Fruit fly (Drosophila melanogaster) whole organism, pupa: ENCODE measurements around the gene CG10467.

Experiments used
- CG10348 ChIP-seq: fragments of 200-800 bp; sonication (Bioruptor generic); IDR thresholded peaks from 2 replicates; pipeline ENCODE4 v1.3.6; 2022; ENCODE audit warnings: missing biosample characterization, missing genetic modification characterization
- CG13204 ChIP-seq: fragments of 200-800 bp; sonication (Bioruptor generic); optimal IDR thresholded peaks from 2 replicates; lab custom pipeline; 2018; ENCODE audit warnings: missing biosample characterization, mild to moderate bottlenecking, missing genetic modification characterization, moderate library complexity
- CG17806 ChIP-seq: fragments of 200-800 bp; sonication (Bioruptor generic); optimal IDR thresholded peaks from 2 replicates; lab custom pipeline; 2018; ENCODE audit warnings: missing biosample characterization, mild to moderate bottlenecking, missing genetic modification characterization, moderate library complexity
- CG34367 ChIP-seq: fragments of 200-800 bp; sonication (Bioruptor generic); optimal IDR thresholded peaks from 2 replicates; lab custom pipeline; 2018; ENCODE audit warnings: missing biosample characterization, mild to moderate bottlenecking, missing genetic modification characterization
- CG8301 ChIP-seq: fragments of 200-800 bp; sonication (Bioruptor generic); optimal IDR thresholded peaks from 2 replicates; lab custom pipeline; 2018; ENCODE audit warnings: missing biosample characterization, mild to moderate bottlenecking, missing genetic modification characterization
- CG9948 ChIP-seq: fragments of 200-800 bp; sonication (Bioruptor generic); optimal IDR thresholded peaks from 2 replicates; lab custom pipeline; 2018; ENCODE audit warnings: missing biosample characterization, mild to moderate bottlenecking, missing genetic modification characterization, moderate library complexity
- EcR ChIP-seq: fragments of 200-800 bp; sonication (Bioruptor generic); optimal IDR thresholded peaks from 3 replicates; lab custom pipeline; 2019; ENCODE audit warnings: missing biosample characterization, missing genetic modification characterization, mild to moderate bottlenecking, moderate library complexity, missing genetic modification reagents
- Snoo ChIP-seq: fragments of 200-800 bp; sonication (Bioruptor generic); optimal IDR thresholded peaks from 3 replicates; lab custom pipeline; 2017; ENCODE audit warnings: missing biosample characterization, mild to moderate bottlenecking, missing genetic modification characterization, inconsistent platforms
- gl ChIP-seq: fragments of 200-800 bp; sonication (Bioruptor generic); optimal IDR thresholded peaks from 2 replicates; lab custom pipeline; 2018; ENCODE audit warnings: missing biosample characterization, mild to moderate bottlenecking, missing genetic modification characterization

- no peak for TF ChIP-seq CG34367 (tag; lab: Kevin White, UChicago)
- no peak for TF ChIP-seq CG9948
- TF ChIP-seq CG17806 (tag; lab: Kevin White, UChicago) = no peak
- no peak for TF ChIP-seq CG13204 (GFP tag; lab: Kevin White, UChicago)
- no peak for TF ChIP-seq Snoo
- no peak for TF ChIP-seq CG8301 (tag; lab: Kevin White, UChicago)
- no peak for TF ChIP-seq gl (tag; lab: Kevin White, UChicago)
- no peak for TF ChIP-seq EcR
- TF ChIP-seq CG10348 (GFP tag; lab: Robert Waterston, UW) = no peak
Measured at dm6 chr3L:6104551-6104950, 10.0 kb upstream of the CG10467 start.
